Worm (Caenorhabditis elegans): Measurements from ENCODE around the gene Y53F4B.5.

DNA sequence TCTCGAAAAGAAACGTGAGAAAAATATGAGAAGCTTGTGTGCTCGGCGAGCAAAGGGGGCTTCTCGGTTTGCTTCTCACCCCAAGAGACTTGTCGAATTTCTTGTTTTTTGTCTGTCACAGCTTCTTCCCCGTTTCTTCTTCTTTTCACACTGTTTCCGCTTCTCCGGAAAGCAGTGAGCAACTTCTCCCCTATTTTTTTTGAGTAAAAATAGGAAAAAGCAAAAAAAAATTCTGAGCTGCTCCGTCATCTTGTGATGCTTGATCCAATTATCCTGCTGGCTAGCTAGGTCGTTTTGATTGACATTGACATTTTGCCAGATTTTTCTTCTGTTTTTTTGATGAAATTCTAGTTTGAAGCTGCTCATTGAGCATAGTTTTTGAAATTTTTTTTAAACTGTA is 30.6 kb upstream of the Y53F4B.5 start, which contains the start of gene Y53F4B.51:
- TF ChIP-seq dao-5 (tag; optimal IDR thresholded peaks at IDR 0.05): no peak
- no peak for TF ChIP-seq W03F9.2 (tag; optimal IDR thresholded peaks at IDR 0.05)
- no peak for TF ChIP-seq him-1 (tag; optimal IDR thresholded peaks at IDR 0.05)
